Fruit fly (Drosophila melanogaster): Measurements from ENCODE around the gene Trf4-1.

Trf4-1 gene

dm6 chrX:8592437-8593158 lies 32.5 kb downstream of the Trf4-1 start:
- no peak for TF ChIP-seq pdm3 (GFP tag; optimal IDR thresholded peaks at IDR 0.05)
- no peak for TF ChIP-seq Blimp-1 (GFP tag; optimal IDR thresholded peaks at IDR 0.05)
- TF ChIP-seq fd85E (GFP tag; optimal IDR thresholded peaks at IDR 0.05): no peak
- TF ChIP-seq ss (GFP tag; optimal IDR thresholded peaks at IDR 0.05): peak; percentile 87 to 92
- peak; percentile 21 for TF ChIP-seq lz (GFP tag; optimal IDR thresholded peaks at IDR 0.05)
- peak; percentile 16 for TF ChIP-seq Sox14 (GFP tag; optimal IDR thresholded peaks at IDR 0.05)
- no peak for TF ChIP-seq fd59A (GFP tag; optimal IDR thresholded peaks at IDR 0.05)
- peak; percentile 74 for TF ChIP-seq svp (GFP tag)
- TF ChIP-seq Sox102F (GFP tag; optimal IDR thresholded peaks at IDR 0.05): no peak
- no peak for TF ChIP-seq fkh (GFP tag; optimal IDR thresholded peaks at IDR 0.05)
- no peak for TF ChIP-seq achi (GFP tag; optimal IDR thresholded peaks at IDR 0.05)
- TF ChIP-seq Eip78C (GFP tag): peak; percentile 72
- peak; percentile 48 for TF ChIP-seq net (GFP tag; optimal IDR thresholded peaks at IDR 0.05)
- peak; percentile 53 for TF ChIP-seq CG16779 (tag; optimal IDR thresholded peaks at IDR 0.05)
- peak; percentile 44; the same call in 1 of the 3 replicates for TF ChIP-seq eg (GFP tag; IDR thresholded peaks at IDR 0.05)
- peak; percentile 31 for TF ChIP-seq CG7368 (GFP tag; optimal IDR thresholded peaks at IDR 0.05)
- TF ChIP-seq topi (GFP tag; optimal IDR thresholded peaks at IDR 0.05): peak; percentile 34
- TF ChIP-seq Hr39 (GFP tag; optimal IDR thresholded peaks at IDR 0.05): peak; percentile 9
- no peak for TF ChIP-seq Eip93F (GFP tag; optimal IDR thresholded peaks at IDR 0.05)
- peak; percentile 62 for TF ChIP-seq spab (GFP tag; optimal IDR thresholded peaks at IDR 0.05)
- no peak for TF ChIP-seq OdsH (GFP tag; optimal IDR thresholded peaks at IDR 0.05)
- no peak for TF ChIP-seq CG34406 (GFP tag; optimal IDR thresholded peaks at IDR 0.05)
- TF ChIP-seq CG31627 (GFP tag; optimal IDR thresholded peaks at IDR 0.05): peak; percentile 9
- peak; percentile 84 for TF ChIP-seq CG9139 (GFP tag; optimal IDR thresholded peaks at IDR 0.05)
- TF ChIP-seq CG3919 (GFP tag; optimal IDR thresholded peaks at IDR 0.05): peak; percentile 44
- no peak for TF ChIP-seq vri (GFP tag; optimal IDR thresholded peaks at IDR 0.05)
- TF ChIP-seq CG6163 (GFP tag; IDR thresholded peaks at IDR 0.05): peak; percentile 38; the same call in 2 of the 3 replicates
- peak; percentile 15 for TF ChIP-seq CG3032 (tag; optimal IDR thresholded peaks at IDR 0.05)
- peak; percentile 68 for TF ChIP-seq dsx (GFP tag; optimal IDR thresholded peaks at IDR 0.05; ENCODE audit: poor library complexity, severe bottlenecking)
- TF ChIP-seq CG8119 (GFP tag; IDR thresholded peaks at IDR 0.05): peak; percentile 54; the same call in 2 of the 3 replicates
- no peak for TF ChIP-seq CG11294 (GFP tag; IDR thresholded peaks at IDR 0.05)
- TF ChIP-seq CG10631 (GFP tag; optimal IDR thresholded peaks at IDR 0.05): no peak
- TF ChIP-seq esn (GFP tag; optimal IDR thresholded peaks at IDR 0.05): peak; percentile 38
- no peak for TF ChIP-seq acj6 (GFP tag; optimal IDR thresholded peaks at IDR 0.05)
- TF ChIP-seq CG10669 (GFP tag; optimal IDR thresholded peaks at IDR 0.05): peak; percentile 56
- no peak for TF ChIP-seq Sox15 (GFP tag; optimal IDR thresholded peaks at IDR 0.05)
- peak; percentile 83 for TF ChIP-seq CG6276 (GFP tag; optimal IDR thresholded peaks at IDR 0.05)
- peak; percentile 38 for TF ChIP-seq Hr4 (GFP tag; optimal IDR thresholded peaks at IDR 0.05)
- peak; percentile 65 for TF ChIP-seq CG1621 (tag; optimal IDR thresholded peaks at IDR 0.05)
- TF ChIP-seq Lpt (GFP tag; optimal IDR thresholded peaks at IDR 0.05): peak; percentile 22
- TF ChIP-seq CG6792 (GFP tag; optimal IDR thresholded peaks at IDR 0.05): no peak
- peak; percentile 2 for TF ChIP-seq Ets96B (tag; optimal IDR thresholded peaks at IDR 0.05)
- TF ChIP-seq Eip75B (GFP tag; optimal IDR thresholded peaks at IDR 0.05): no peak
- no peak for TF ChIP-seq salr (GFP tag; optimal IDR thresholded peaks at IDR 0.05)
- TF ChIP-seq dac (GFP tag; optimal IDR thresholded peaks at IDR 0.05): no peak
- peak; percentile 47 for TF ChIP-seq CG6854 (GFP tag; optimal IDR thresholded peaks at IDR 0.05)
- no peak for TF ChIP-seq CG8632 (GFP tag; optimal IDR thresholded peaks at IDR 0.05)
- no peak for TF ChIP-seq Hr38 (GFP tag; optimal IDR thresholded peaks at IDR 0.05)
- no peak for TF ChIP-seq CG4318 (GFP tag; optimal IDR thresholded peaks at IDR 0.05)
- TF ChIP-seq cyc (GFP tag; optimal IDR thresholded peaks at IDR 0.05): peak; percentile 6
- no peak for TF ChIP-seq CG11902 (GFP tag; optimal IDR thresholded peaks at IDR 0.05)
